Worm (Caenorhabditis elegans) whole organism, L1 larva: Measurements from ENCODE around the gene fbxa-7.

Experiments used
- F16B12.6 ChIP-seq: fragments of 150-350 bp; optimal IDR thresholded peaks from 2 replicates; lab custom pipeline; 2014; ENCODE audit warnings: missing biosample characterization, missing genetic modification characterization
- Y116A8C.19 ChIP-seq: sonication (generic microtip); optimal IDR thresholded peaks from 2 replicates; lab custom pipeline; 2016; ENCODE audit warnings: missing compliant biosample characterization, missing genetic modification characterization, borderline replicate concordance
- aha-1 ChIP-seq: fragments of 150-350 bp; optimal IDR thresholded peaks from 2 replicates; lab custom pipeline; 2014; ENCODE audit warnings: missing biosample characterization, missing genetic modification characterization
- blmp-1 ChIP-seq: fragments of 150-350 bp; optimal IDR thresholded peaks from 2 replicates; lab custom pipeline; 2014; ENCODE audit warnings: missing biosample characterization, missing genetic modification characterization
- ceh-82 ChIP-seq, 3 experiments: fragments of 150-350 bp in 1 of 3; sonication (generic microtip) in 2 of 3; optimal IDR thresholded peaks; 2 replicates each; lab custom pipeline; 2014 to 2017; ENCODE audit warnings: missing biosample characterization in 3 of 3, missing genetic modification characterization in 3 of 3
- ceh-88 ChIP-seq: fragments of 200-800 bp; sonication (Bioruptor generic); IDR thresholded peaks from 2 replicates; pipeline ENCODE4 v1.3.6; 2022; ENCODE audit warnings: missing genetic modification characterization, missing compliant biosample characterization
- ceh-90 ChIP-seq: sonication (generic microtip); optimal IDR thresholded peaks from 2 replicates; lab custom pipeline; 2016; ENCODE audit warnings: missing genetic modification characterization, missing compliant biosample characterization
- ces-1 ChIP-seq: fragments of 150-350 bp; optimal IDR thresholded peaks from 2 replicates; lab custom pipeline; 2014; ENCODE audit warnings: missing biosample characterization, missing genetic modification reagents, missing genetic modification characterization
- efl-3 ChIP-seq: fragments of 200-800 bp; sonication (Bioruptor generic); optimal IDR thresholded peaks from 2 replicates; lab custom pipeline; 2018; ENCODE audit warnings: mild to moderate bottlenecking, missing genetic modification characterization, missing compliant biosample characterization
- elt-2 ChIP-seq: sonication (generic microtip); optimal IDR thresholded peaks from 2 replicates; lab custom pipeline; 2016; ENCODE audit warnings: missing genetic modification characterization, mild to moderate bottlenecking, inconsistent platforms, missing compliant biosample characterization, missing genetic modification reagents
- elt-3 ChIP-seq, 6 experiments: fragments of 150-350 bp in 1 of 6; sonication (generic microtip); optimal IDR thresholded peaks; 2 replicates each; lab custom pipeline; 2017 to 2018; ENCODE audit warnings: missing biosample characterization in 6 of 6, missing genetic modification characterization in 6 of 6, inconsistent platforms in 1 of 6
- hlh-17 ChIP-seq: fragments of 200-800 bp; sonication (Bioruptor generic); optimal IDR thresholded peaks from 2 replicates; lab custom pipeline; 2018; ENCODE audit warnings: missing genetic modification characterization, mild to moderate bottlenecking, missing compliant biosample characterization, moderate library complexity, borderline replicate concordance
- isw-1 ChIP-seq: fragments of 200-800 bp; sonication (Bioruptor generic); IDR thresholded peaks from 2 replicates; pipeline ENCODE4 v1.3.6; 2022; ENCODE audit warnings: missing genetic modification characterization, missing compliant biosample characterization
- jun-1 ChIP-seq: fragments of 150-350 bp; optimal IDR thresholded peaks from 2 replicates; lab custom pipeline; 2014; ENCODE audit warnings: missing biosample characterization, missing genetic modification reagents, missing genetic modification characterization
- lin-13 ChIP-seq: fragments of 150-350 bp; optimal IDR thresholded peaks from 2 replicates; lab custom pipeline; 2014; ENCODE audit warnings: missing biosample characterization, missing genetic modification reagents, missing genetic modification characterization
- lin-15B ChIP-seq: fragments of 150-350 bp; sonication (generic microtip); optimal IDR thresholded peaks from 3 replicates; lab custom pipeline; 2014; ENCODE audit warnings: missing biosample characterization, missing genetic modification characterization
- lin-39 ChIP-seq: fragments of 150-350 bp; optimal IDR thresholded peaks from 2 replicates; lab custom pipeline; 2014; ENCODE audit warnings: missing biosample characterization, missing genetic modification reagents, missing genetic modification characterization
- lir-3 ChIP-seq: sonication (generic microtip); optimal IDR thresholded peaks from 2 replicates; lab custom pipeline; 2016; ENCODE audit warnings: mild to moderate bottlenecking, missing genetic modification characterization, moderate library complexity, missing compliant biosample characterization; ENCODE audit not compliant: poor library complexity
- lsy-2 ChIP-seq, 2 experiments: fragments of 150-350 bp; optimal IDR thresholded peaks; 2 replicates each; lab custom pipeline; 2014; ENCODE audit warnings: missing biosample characterization in 2 of 2, missing genetic modification characterization in 2 of 2
- mef-2 ChIP-seq: fragments of 150-350 bp; optimal IDR thresholded peaks from 2 replicates; lab custom pipeline; 2014; ENCODE audit warnings: missing biosample characterization, missing genetic modification characterization
- nhr-11 ChIP-seq: fragments of 150-350 bp; optimal IDR thresholded peaks from 2 replicates; lab custom pipeline; 2014; ENCODE audit warnings: missing biosample characterization, missing genetic modification characterization
- nhr-12 ChIP-seq: sonication (generic microtip); optimal IDR thresholded peaks from 2 replicates; lab custom pipeline; 2017; ENCODE audit warnings: missing biosample characterization, missing genetic modification characterization
- nhr-71 ChIP-seq: sonication (generic microtip); optimal IDR thresholded peaks from 2 replicates; lab custom pipeline; 2016; ENCODE audit warnings: mild to moderate bottlenecking, missing genetic modification characterization, moderate library complexity, missing compliant biosample characterization
- nhr-76 ChIP-seq: sonication (generic microtip); optimal IDR thresholded peaks from 2 replicates; lab custom pipeline; 2017; ENCODE audit warnings: missing biosample characterization, missing genetic modification characterization
- nhr-84 ChIP-seq: sonication (generic microtip); optimal IDR thresholded peaks from 2 replicates; lab custom pipeline; 2017; ENCODE audit warnings: missing biosample characterization, missing genetic modification characterization
- nhr-85 ChIP-seq: sonication (generic microtip); peaks from one replicate; lab custom pipeline; 2016; ENCODE audit warnings: missing genetic modification characterization, inconsistent platforms, missing compliant biosample characterization
- nhr-90 ChIP-seq: sonication (generic microtip); optimal IDR thresholded peaks from 2 replicates; lab custom pipeline; 2016; ENCODE audit warnings: mild to moderate bottlenecking, missing genetic modification characterization, missing compliant biosample characterization; ENCODE audit not compliant: poor library complexity
- pax-3 ChIP-seq: fragments of 200-800 bp; sonication (Bioruptor generic); optimal IDR thresholded peaks from 2 replicates; lab custom pipeline; 2018; ENCODE audit warnings: mild to moderate bottlenecking, missing genetic modification characterization, moderate library complexity, missing compliant biosample characterization
- pqm-1 ChIP-seq: sonication (generic microtip); optimal IDR thresholded peaks from 3 replicates; lab custom pipeline; 2017; ENCODE audit warnings: missing biosample characterization, missing genetic modification characterization
- rnt-1 ChIP-seq: sonication (generic microtip); optimal IDR thresholded peaks from 2 replicates; lab custom pipeline; 2016; ENCODE audit warnings: mild to moderate bottlenecking, missing genetic modification characterization, moderate library complexity, missing compliant biosample characterization
- sup-37 ChIP-seq: fragments of 200-800 bp; sonication (Bioruptor generic); optimal IDR thresholded peaks from 2 replicates; lab custom pipeline; 2018; ENCODE audit warnings: mild to moderate bottlenecking, missing genetic modification characterization, missing compliant biosample characterization
- swsn-7 ChIP-seq: sonication (generic microtip); optimal IDR thresholded peaks from 2 replicates; lab custom pipeline; 2016; ENCODE audit warnings: missing genetic modification characterization, missing compliant biosample characterization
- tbx-2 ChIP-seq: sonication (generic microtip); optimal IDR thresholded peaks from 2 replicates; lab custom pipeline; 2016; ENCODE audit warnings: missing genetic modification characterization, missing compliant biosample characterization
- tlp-1 ChIP-seq: fragments of 150-350 bp; optimal IDR thresholded peaks from 2 replicates; lab custom pipeline; 2014; ENCODE audit warnings: missing biosample characterization, missing genetic modification characterization
- unc-130 ChIP-seq: fragments of 150-350 bp; optimal IDR thresholded peaks from 2 replicates; lab custom pipeline; 2017; ENCODE audit warnings: missing biosample characterization, missing genetic modification characterization, inconsistent platforms
- zip-4 ChIP-seq: fragments of 200-800 bp; sonication (Bioruptor generic); optimal IDR thresholded peaks from 2 replicates; lab custom pipeline; 2018; ENCODE audit warnings: mild to moderate bottlenecking, missing genetic modification characterization, moderate library complexity, missing compliant biosample characterization
- ztf-4 ChIP-seq: fragments of 150-350 bp; optimal IDR thresholded peaks from 2 replicates; lab custom pipeline; 2014; ENCODE audit warnings: missing biosample characterization, missing genetic modification characterization

Gene fbxa-7

DNA sequence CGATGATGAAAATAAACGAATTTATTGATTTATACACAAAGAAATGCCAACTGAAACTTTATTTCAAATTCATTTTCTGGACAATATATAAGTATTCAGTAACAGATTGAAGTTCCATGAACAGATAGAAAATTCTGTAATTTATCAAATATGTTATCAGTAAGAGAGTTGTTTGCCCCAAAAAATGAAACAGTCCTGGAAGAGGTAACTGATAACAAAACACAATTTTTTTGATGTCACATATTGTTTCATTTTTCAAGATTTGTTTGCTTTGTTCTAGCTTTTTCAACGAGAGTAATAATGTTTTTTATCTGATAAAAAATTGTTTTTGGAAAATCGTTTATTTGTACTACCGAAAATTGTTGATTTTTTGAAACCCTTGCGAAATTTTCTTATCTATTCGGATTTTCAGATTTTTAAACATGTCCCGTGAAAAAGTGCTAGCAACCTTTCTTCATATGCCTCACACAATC is 1.8 kb upstream of the fbxa-7 start, which contains the start of gene fbxa-73:
fbxa-73 (plus strand) TSS at position 423 of the 473 bp plus-strand sequence.
- no peak for TF ChIP-seq nhr-90 (tag; lab: Kevin White, UChicago)
- peak; percentile 71 for TF ChIP-seq elt-2 (tag; lab: Kevin White, UChicago)
- TF ChIP-seq pqm-1, result peak; percentile 62

- no peak for TF ChIP-seq ces-1
- TF ChIP-seq swsn-7 (tag; lab: Kevin White, UChicago), result no peak
- TF ChIP-seq ceh-90, result no peak
- TF ChIP-seq unc-130 (tag; lab: Kevin White, UChicago), result no peak
- no peak for TF ChIP-seq lin-39 (tag; lab: Kevin White, UChicago)
- no peak for TF ChIP-seq Y116A8C.19
- no peak for TF ChIP-seq nhr-85 (tag; lab: Kevin White, UChicago)
- TF ChIP-seq lin-15B (tag; lab: Kevin White, UChicago), result no peak
Measured at ce11 chrIII:2245727-2246126, 5.5 kb downstream of the fbxa-7 start, which contains the start of gene srd-67. srd-67 (minus strand) TSS chrIII:2245827.

- TF ChIP-seq nhr-76 (tag; lab: Kevin White, UChicago) (no peak), ceh-90 (no peak), nhr-11 (tag; lab: Kevin White, UChicago) (no peak), lsy-2 (tag; optimal IDR thresholded peaks at IDR 0.05; lab: Kevin White, UChicago) (no peak), mef-2 (tag; lab: Kevin White, UChicago) (no peak), ceh-88 (GFP tag; lab: Robert Waterston, UW) (no peak), tlp-1 (no peak), efl-3 (GFP tag; lab: Kevin White, UChicago) (no peak), tbx-2 (tag; lab: Kevin White, UChicago) (no peak), ces-1 (no peak), pax-3 (tag; lab: Kevin White, UChicago) (no peak), elt-3 (tag; optimal IDR thresholded peaks at IDR 0.05; lab: Kevin White, UChicago) (no peak), hlh-17 (GFP tag; lab: Kevin White, UChicago) (no peak)
Measured at ce11 chrIII:2243617-2244016, 7.6 kb downstream of the fbxa-7 start.

- no peak for TF ChIP-seq sup-37 (GFP tag; lab: Kevin White, UChicago)
- TF ChIP-seq blmp-1, result no peak
- TF ChIP-seq mef-2 (tag; lab: Kevin White, UChicago), result no peak
- TF ChIP-seq efl-3 (GFP tag; lab: Kevin White, UChicago), result no peak
- no peak for TF ChIP-seq nhr-71 (tag; lab: Kevin White, UChicago)
- no peak for TF ChIP-seq zip-4
- TF ChIP-seq rnt-1 (tag; lab: Kevin White, UChicago), result no peak
- TF ChIP-seq, all 84 proteins: peak for 0
Measured at ce11 chrIII:2240471-2240870, 10.8 kb downstream of the fbxa-7 start, which contains the start of gene srz-56. srz-56 (plus strand) TSS chrIII:2240771.

DNA sequence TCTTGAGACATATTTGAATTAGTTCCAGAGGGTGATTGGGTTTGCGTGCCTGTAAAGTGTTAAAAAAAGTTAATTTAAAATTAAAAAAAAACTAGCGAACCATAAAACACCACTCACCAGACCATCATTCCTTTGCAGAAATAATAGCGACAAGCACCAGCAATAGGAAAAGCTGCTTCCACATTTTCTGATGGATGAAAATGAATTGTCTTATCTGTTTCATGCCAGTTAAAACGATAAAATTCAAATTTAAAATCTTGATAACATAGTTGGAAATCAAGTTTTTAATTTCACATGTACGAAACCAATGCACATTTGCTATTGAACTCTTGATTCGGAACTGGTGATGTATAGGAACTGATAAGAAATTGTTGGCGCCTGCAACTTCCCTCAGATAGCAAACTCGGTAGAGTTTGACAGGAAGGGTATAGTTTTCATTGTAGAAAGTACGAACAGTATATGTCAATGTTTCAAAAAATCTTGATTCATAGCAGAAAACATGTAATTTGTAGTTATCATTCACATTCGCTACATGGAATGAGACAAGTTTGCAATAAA is 11.6 kb downstream of the fbxa-7 start, which contains the start of gene C39B5.10:
C39B5.10 (minus strand) TSS at position 51 of the 558 bp plus-strand sequence.
- TF ChIP-seq aha-1 (tag; lab: Kevin White, UChicago) (no peak), isw-1 (no peak), ces-1 (no peak), lin-15B (tag; lab: Kevin White, UChicago) (no peak), F16B12.6 (tag; lab: Kevin White, UChicago) (no peak), elt-2 (tag; lab: Kevin White, UChicago) (peak; percentile 91), tlp-1 (peak; percentile 12), nhr-84 (tag; lab: Kevin White, UChicago) (no peak), lir-3 (no peak), pqm-1 (peak; percentile 72), lin-13 (GFP tag; lab: Kevin White, UChicago) (no peak), ztf-4 (no peak), jun-1 (peak; percentile 7), ceh-82 (tag; optimal IDR thresholded peaks at IDR 0.05; lab: Kevin White, UChicago) (no peak), swsn-7 (tag; lab: Kevin White, UChicago) (no peak), nhr-12 (tag; lab: Kevin White, UChicago) (no peak), mef-2 (tag; lab: Kevin White, UChicago) (no peak)
